Fruit fly (Drosophila melanogaster): Measurements from ENCODE around the gene ATPsynE.

dm6 chr3R:14291431-14291830 is 35.3 kb upstream of the ATPsynE start:
- no peak for TF ChIP-seq usp (GFP tag; optimal IDR thresholded peaks at IDR 0.05)
- no peak for TF ChIP-seq CG8478 (optimal IDR thresholded peaks at IDR 0.05)
